Fruit fly (Drosophila melanogaster): ENCODE results near the gene CG15563.

The CG15563 gene

DNA sequence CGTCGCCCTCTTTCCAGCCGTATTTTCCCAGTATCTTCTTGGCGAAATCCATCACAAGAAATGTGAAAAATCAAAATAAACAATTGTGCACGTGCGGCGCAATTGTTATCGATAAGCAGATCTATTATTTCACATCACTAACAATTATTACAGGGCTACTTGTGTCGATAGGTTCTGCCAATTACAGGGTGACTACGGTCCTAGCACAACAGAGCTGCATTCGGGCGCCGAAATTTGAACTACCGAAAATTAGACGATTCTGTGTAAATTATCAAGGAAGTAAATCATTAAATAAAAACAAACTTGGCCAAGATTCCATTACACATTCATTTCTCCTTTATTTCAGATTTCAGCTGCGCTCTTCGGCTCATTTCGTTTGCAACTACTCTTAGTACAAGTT lies 16.3 kb downstream of the CG15563 start, which contains the start of gene CG15561 (continued):
- TF ChIP-seq CG10565 (GFP tag; optimal IDR thresholded peaks at IDR 0.05) (no peak), kni (GFP tag; optimal IDR thresholded peaks at IDR 0.05) (no peak), CG4617 (GFP tag; optimal IDR thresholded peaks at IDR 0.05; ENCODE audit: borderline replicate concordance) (peak; percentile 1), CG6683 (GFP tag; optimal IDR thresholded peaks at IDR 0.05) (no peak), CG12071 (GFP tag; optimal IDR thresholded peaks at IDR 0.05) (peak; percentile 41), CG13424 (tag; optimal IDR thresholded peaks at IDR 0.05) (peak; percentile 57), Hr51 (GFP tag; optimal IDR thresholded peaks at IDR 0.05) (peak in 1 of 2 experiments; percentile 37), Fer2 (tag; optimal IDR thresholded peaks at IDR 0.05) (no peak), maf-S (GFP tag; optimal IDR thresholded peaks at IDR 0.05) (peak; percentile 60), CG34376 (GFP tag; optimal IDR thresholded peaks at IDR 0.05) (peak; percentile 40), twi (tag; optimal IDR thresholded peaks at IDR 0.05) (no peak), crp (GFP tag; optimal IDR thresholded peaks at IDR 0.05) (peak in 1 of 2 experiments; percentile 2), CG17385 (GFP tag; optimal IDR thresholded peaks at IDR 0.05) (no peak), CG2678 (tag; optimal IDR thresholded peaks at IDR 0.05) (no peak), Chrac-16 (GFP tag; optimal IDR thresholded peaks at IDR 0.05) (no peak), gsb-n (tag; optimal IDR thresholded peaks at IDR 0.05) (no peak), chn (GFP tag; optimal IDR thresholded peaks at IDR 0.05) (peak; percentile 34), ro (GFP tag; IDR thresholded peaks at IDR 0.05) (no peak), dmrt99B (tag; optimal IDR thresholded peaks at IDR 0.05) (no peak), CG30020 (tag; optimal IDR thresholded peaks at IDR 0.05) (peak; percentile 64), NfI (GFP tag; optimal IDR thresholded peaks at IDR 0.05) (peak; percentile 77), Lpt (GFP tag; optimal IDR thresholded peaks at IDR 0.05) (no peak), oc (tag; optimal IDR thresholded peaks at IDR 0.05) (no peak), NC2α (GFP tag; optimal IDR thresholded peaks at IDR 0.05) (no peak), CG15269 (tag; optimal IDR thresholded peaks at IDR 0.05) (no peak), Jarid2 (GFP tag; optimal IDR thresholded peaks at IDR 0.05) (no peak), Eip74EF (GFP tag; optimal IDR thresholded peaks at IDR 0.05) (no peak), Gsc (GFP tag; IDR thresholded peaks at IDR 0.05) (no peak), CG10959 (GFP tag; IDR thresholded peaks at IDR 0.05) (no peak), gro (GFP tag; optimal IDR thresholded peaks at IDR 0.05) (peak; percentile 87), CG17568 (GFP tag; optimal IDR thresholded peaks at IDR 0.05) (no peak), usp (GFP tag; optimal IDR thresholded peaks at IDR 0.05) (no peak), gem (tag; optimal IDR thresholded peaks at IDR 0.05) (no peak), Poxn (GFP tag; IDR thresholded peaks at IDR 0.05) (no peak), dati (GFP tag; IDR thresholded peaks at IDR 0.05) (no peak), onecut (GFP tag; IDR thresholded peaks at IDR 0.05) (peak; percentile 71), Awh (GFP tag; IDR thresholded peaks at IDR 0.05) (no peak), gt (GFP tag; IDR thresholded peaks at IDR 0.05) (no peak), CG12155 (GFP tag; optimal IDR thresholded peaks at IDR 0.05) (peak; percentile 38), Bteb2 (GFP tag; optimal IDR thresholded peaks at IDR 0.05) (no peak), CG8765 (GFP tag; IDR thresholded peaks at IDR 0.05) (no peak), CG15073 (GFP tag; optimal IDR thresholded peaks at IDR 0.05) (no peak), CG17829 (tag; optimal IDR thresholded peaks at IDR 0.05) (peak; percentile 47), pzg (GFP tag; optimal IDR thresholded peaks at IDR 0.05) (peak; percentile 96), CG31365 (tag; optimal IDR thresholded peaks at IDR 0.05) (no peak), H2.0 (GFP tag; IDR thresholded peaks at IDR 0.05) (no peak), Trl (optimal IDR thresholded peaks at IDR 0.05) (no peak), Trl (GFP tag; optimal IDR thresholded peaks at IDR 0.05) (peak; percentile 32), CG17612 (GFP tag; IDR thresholded peaks at IDR 0.05) (no peak), CG8924 (tag; optimal IDR thresholded peaks at IDR 0.05) (peak; percentile 22), CG5245 (GFP tag; optimal IDR thresholded peaks at IDR 0.05) (peak; percentile 3), esg (GFP tag; conservative IDR thresholded peaks at IDR 0.05) (no peak)

Data from whole organism, embryonic.